Worm (Caenorhabditis elegans) whole organism, midembryonic: Measurements from ENCODE around the gene akt-2.

Source experiments
- cog-1 ChIP-seq: sonication (generic microtip); optimal IDR thresholded peaks from 2 replicates; lab custom pipeline; 2016; ENCODE audit warnings: missing genetic modification characterization, missing compliant biosample characterization
- klf-2 ChIP-seq: fragments of 200-800 bp; sonication (Bioruptor generic); conservative IDR thresholded peaks from 2 replicates; pipeline ENCODE4 v1.3.6; 2022; ENCODE audit warnings: missing genetic modification reagents, missing genetic modification characterization, missing compliant biosample characterization
- med-1 ChIP-seq: sonication (generic microtip); optimal IDR thresholded peaks from 2 replicates; lab custom pipeline; 2017; ENCODE audit warnings: missing genetic modification characterization, mild to moderate bottlenecking, missing compliant biosample characterization, antibody characterized with exemption, missing genetic modification reagents; ENCODE audit not compliant: insufficient read depth
- ref-1 ChIP-seq: fragments of 200-800 bp; sonication (Bioruptor generic); conservative IDR thresholded peaks from 2 replicates; pipeline ENCODE4 v1.3.6; 2022; ENCODE audit warnings: missing genetic modification reagents, missing genetic modification characterization, missing compliant biosample characterization
- tab-1 ChIP-seq: fragments of 200-800 bp; sonication (Bioruptor generic); IDR thresholded peaks from 2 replicates; pipeline ENCODE4 v1.3.6; 2022; ENCODE audit warnings: missing genetic modification characterization, missing compliant biosample characterization
- ztf-23 ChIP-seq: fragments of 200-800 bp; sonication (Bioruptor generic); IDR thresholded peaks from 2 replicates; pipeline ENCODE4 v1.3.6; 2022; ENCODE audit warnings: missing genetic modification reagents, missing genetic modification characterization, missing compliant biosample characterization
- ztf-29 ChIP-seq: fragments of 200-800 bp; sonication (Bioruptor generic); IDR thresholded peaks from 2 replicates; pipeline ENCODE4 v1.3.6; 2022; ENCODE audit warnings: missing genetic modification reagents, missing genetic modification characterization, missing compliant biosample characterization

- TF ChIP-seq ztf-23 (GFP tag; lab: Robert Waterston, UW): no peak
- no peak for TF ChIP-seq tab-1 (GFP tag; lab: Robert Waterston, UW)
- TF ChIP-seq klf-2 (GFP tag; lab: Robert Waterston, UW): no peak
- no peak for TF ChIP-seq med-1 (GFP tag; lab: Kevin White, UChicago)
- no peak for TF ChIP-seq ref-1 (GFP tag; lab: Robert Waterston, UW)
- no peak for TF ChIP-seq ztf-29 (GFP tag; lab: Robert Waterston, UW)
- no peak for TF ChIP-seq cog-1 (tag; lab: Kevin White, UChicago)
Measured at ce11 chrX:14102474-14102873, 45.0 kb upstream of the akt-2 start.
